Worm (Caenorhabditis elegans): Measurements from ENCODE around the gene Y45G5AM.9.

Gene Y45G5AM.9

ce11 chrV:4194587-4195211 is at the start of gene Y45G5AM.9 (continued):
- no peak for TF ChIP-seq lin-29 (GFP tag; IDR thresholded peaks at IDR 0.05)
- TF ChIP-seq ceh-44 (GFP tag; IDR thresholded peaks at IDR 0.05) = no peak
- TF ChIP-seq zip-11 (GFP tag; IDR thresholded peaks at IDR 0.05) = no peak
- TF ChIP-seq zfp-2 (tag; optimal IDR thresholded peaks at IDR 0.05) = no peak
- TF ChIP-seq fos-1 (tag; optimal IDR thresholded peaks at IDR 0.05) = no peak
- TF ChIP-seq dmd-8 (GFP tag; IDR thresholded peaks at IDR 0.05) = no peak

- TF ChIP-seq egl-43 (GFP tag; IDR thresholded peaks at IDR 0.05) (no peak), lin-13 (GFP tag; optimal IDR thresholded peaks at IDR 0.05) (no peak), ceh-44 (GFP tag; IDR thresholded peaks at IDR 0.05) (no peak), ZK337.2 (GFP tag; IDR thresholded peaks at IDR 0.05) (no peak), pqm-1 (tag; optimal IDR thresholded peaks at IDR 0.05) (no peak), D1046.2 (GFP tag; IDR thresholded peaks at IDR 0.05) (no peak), aly-2 (tag; optimal IDR thresholded peaks at IDR 0.05) (no peak), jun-1 (tag; optimal IDR thresholded peaks at IDR 0.05) (no peak), Y5F2A.4 (GFP tag; optimal IDR thresholded peaks at IDR 0.05) (no peak), ceh-20 (GFP tag; IDR thresholded peaks at IDR 0.05) (no peak), dpl-1 (GFP tag; optimal IDR thresholded peaks at IDR 0.05) (no peak), lin-29 (GFP tag; IDR thresholded peaks at IDR 0.05) (no peak), mep-1 (tag; optimal IDR thresholded peaks at IDR 0.05) (no peak)
Observed at ce11 chrV:4242431-4242830, 48.0 kb upstream of the Y45G5AM.9 start, which contains the start of gene srt-12. Gene srt-12 (minus strand): TSS chrV:4242531.

ce11 chrV:4241555-4241954 is 47.1 kb upstream of the Y45G5AM.9 start:
- TF ChIP-seq F10B5.3 (tag; optimal IDR thresholded peaks at IDR 0.05) (no peak), unc-62 (GFP tag; optimal IDR thresholded peaks at IDR 0.05 in 1 of 2) (peak in 1 of 2 experiments; percentile 91), unc-62 (tag; optimal IDR thresholded peaks at IDR 0.05) (no peak)

ce11 chrV:4240292-4240691 is 45.9 kb upstream of the Y45G5AM.9 start, which contains the start of gene srh-204:
Gene srh-204 (minus strand): TSS chrV:4240392.
- no peak for TF ChIP-seq attf-4 (tag; optimal IDR thresholded peaks at IDR 0.05)
- TF ChIP-seq aha-1 (tag) = peak; percentile 86
- TF ChIP-seq jun-1 (tag; optimal IDR thresholded peaks at IDR 0.05) = no peak

ce11 chrV:4236118-4236517 is 41.7 kb upstream of the Y45G5AM.9 start, which contains the start of gene nlp-13:
Gene nlp-13 (plus strand): TSS chrV:4236418.
- TF ChIP-seq madf-5 (GFP tag; IDR thresholded peaks at IDR 0.05) = no peak
- TF ChIP-seq ceh-20 (GFP tag; IDR thresholded peaks at IDR 0.05) = no peak
- no peak for TF ChIP-seq unc-130 (GFP tag; optimal IDR thresholded peaks at IDR 0.05)
- no peak for TF ChIP-seq cey-2 (tag; optimal IDR thresholded peaks at IDR 0.05; ENCODE audit: borderline replicate concordance, insufficient read depth)
- TF ChIP-seq zip-2 (tag; optimal IDR thresholded peaks at IDR 0.05) = no peak
- no peak for TF ChIP-seq F49E8.2 (tag; optimal IDR thresholded peaks at IDR 0.05; ENCODE audit: borderline replicate concordance)
- TF ChIP-seq egl-27 (tag; optimal IDR thresholded peaks at IDR 0.05) = no peak
- TF ChIP-seq F10B5.3 (tag; optimal IDR thresholded peaks at IDR 0.05) = no peak
- TF ChIP-seq vab-7 (GFP tag; IDR thresholded peaks at IDR 0.05) = no peak
- no peak for TF ChIP-seq nhr-6 (tag; optimal IDR thresholded peaks at IDR 0.05)
- no peak for TF ChIP-seq nhr-10 (tag; optimal IDR thresholded peaks at IDR 0.05)
- no peak for TF ChIP-seq unc-39 (tag; optimal IDR thresholded peaks at IDR 0.05)
- no peak for TF ChIP-seq set-16 (GFP tag; IDR thresholded peaks at IDR 0.05)
- TF ChIP-seq ztf-11 (tag; optimal IDR thresholded peaks at IDR 0.05) = no peak
- TF ChIP-seq mxl-2 (GFP tag; conservative IDR thresholded peaks at IDR 0.05) = no peak
- no peak for TF ChIP-seq ztf-7 (tag; optimal IDR thresholded peaks at IDR 0.05)
- TF ChIP-seq pha-4 (GFP tag; IDR thresholded peaks at IDR 0.05) = no peak
- no peak for TF ChIP-seq pha-4 (tag; optimal IDR thresholded peaks at IDR 0.05)
- no peak for TF ChIP-seq nhr-41 (GFP tag; IDR thresholded peaks at IDR 0.05)
- no peak for TF ChIP-seq lin-39 (tag; optimal IDR thresholded peaks at IDR 0.05)
